Fruit fly (Drosophila melanogaster): ENCODE results near the gene Wnk.

DNA sequence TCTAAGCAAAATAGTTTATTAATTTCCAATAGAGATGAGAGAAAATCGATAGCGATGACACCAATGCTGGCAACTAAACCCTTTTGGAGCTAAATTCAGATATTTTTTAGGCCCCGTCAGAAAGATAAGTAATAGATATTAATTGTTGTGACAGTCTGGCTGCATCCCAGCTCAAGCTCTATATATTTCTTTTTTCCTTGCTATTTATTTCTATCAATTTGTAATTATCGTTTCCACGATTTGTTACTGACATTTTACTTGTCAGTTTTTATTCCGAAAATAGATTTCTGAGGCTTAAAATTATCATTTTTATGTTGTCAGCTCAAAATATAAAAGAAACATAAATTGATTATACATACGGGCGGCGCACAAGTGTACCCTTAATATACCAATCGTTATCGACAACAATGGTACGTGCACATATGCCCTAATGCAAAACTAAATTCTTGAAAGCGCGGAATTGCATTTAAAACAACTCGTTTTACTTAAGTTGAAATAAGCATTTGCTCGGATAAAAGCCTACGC lies 14.2 kb upstream of the Wnk start, which contains the start of the genes CRIF and SMC5:
- TF ChIP-seq cic (GFP tag; optimal IDR thresholded peaks at IDR 0.05) (no peak), CG14711 (tag; optimal IDR thresholded peaks at IDR 0.05) (peak; percentile 23), Clk (GFP tag; optimal IDR thresholded peaks at IDR 0.05) (peak; percentile 43), kay (GFP tag; ENCODE audit: borderline replicate concordance) (no peak), pad (GFP tag; optimal IDR thresholded peaks at IDR 0.05) (peak; percentile 21), CG12768 (GFP tag; optimal IDR thresholded peaks at IDR 0.05) (peak; percentile 47), CG1620 (GFP tag; optimal IDR thresholded peaks at IDR 0.05) (peak; percentile 74), CG7101 (tag; optimal IDR thresholded peaks at IDR 0.05) (peak; percentile 57), toe (GFP tag; optimal IDR thresholded peaks at IDR 0.05) (peak; percentile 89), CG33017 (tag; optimal IDR thresholded peaks at IDR 0.05) (no peak), Hr96 (GFP tag; optimal IDR thresholded peaks at IDR 0.05) (peak; percentile 76)
